Worm (Caenorhabditis elegans) whole organism, mixed stage, embryonic: Measurements from ENCODE around the gene scd-2.

Experiments
- M03D4.4 ChIP-seq: sonication (generic microtip); optimal IDR thresholded peaks from 2 replicates; lab custom pipeline; 2017; ENCODE audit warnings: mild to moderate bottlenecking, missing genetic modification characterization, missing compliant biosample characterization
- lin-13 ChIP-seq: fragments of 150-350 bp; optimal IDR thresholded peaks from 2 replicates; lab custom pipeline; 2014; ENCODE audit warnings: missing biosample characterization, missing genetic modification characterization
- lin-32 ChIP-seq: fragments of 200-800 bp; sonication (Bioruptor generic); optimal IDR thresholded peaks from 2 replicates; lab custom pipeline; 2018; ENCODE audit warnings: mild to moderate bottlenecking, missing genetic modification characterization, missing compliant biosample characterization
- mep-1 ChIP-seq: fragments of 150-350 bp; optimal IDR thresholded peaks from 2 replicates; lab custom pipeline; 2017; ENCODE audit warnings: missing biosample characterization, missing genetic modification reagents, missing genetic modification characterization, inconsistent platforms
- nhr-76 ChIP-seq: sonication (generic microtip); optimal IDR thresholded peaks from 2 replicates; lab custom pipeline; 2017; ENCODE audit warnings: missing biosample characterization, missing genetic modification characterization
- pha-4 ChIP-seq: fragments of 150-350 bp; optimal IDR thresholded peaks from 2 replicates; lab custom pipeline; 2018; ENCODE audit warnings: missing biosample characterization, missing genetic modification reagents, missing genetic modification characterization
- snpc-4 ChIP-seq: fragments of 150-350 bp; optimal IDR thresholded peaks from 2 replicates; lab custom pipeline; 2014; ENCODE audit warnings: missing biosample characterization, missing genetic modification characterization
- unc-62 ChIP-seq: fragments of 150-350 bp; optimal IDR thresholded peaks from 2 replicates; lab custom pipeline; 2014; ENCODE audit warnings: missing biosample characterization, missing genetic modification reagents, missing genetic modification characterization
- ztf-11 ChIP-seq: fragments of 150-350 bp; optimal IDR thresholded peaks from 2 replicates; lab custom pipeline; 2014; ENCODE audit warnings: missing biosample characterization, missing genetic modification characterization

DNA sequence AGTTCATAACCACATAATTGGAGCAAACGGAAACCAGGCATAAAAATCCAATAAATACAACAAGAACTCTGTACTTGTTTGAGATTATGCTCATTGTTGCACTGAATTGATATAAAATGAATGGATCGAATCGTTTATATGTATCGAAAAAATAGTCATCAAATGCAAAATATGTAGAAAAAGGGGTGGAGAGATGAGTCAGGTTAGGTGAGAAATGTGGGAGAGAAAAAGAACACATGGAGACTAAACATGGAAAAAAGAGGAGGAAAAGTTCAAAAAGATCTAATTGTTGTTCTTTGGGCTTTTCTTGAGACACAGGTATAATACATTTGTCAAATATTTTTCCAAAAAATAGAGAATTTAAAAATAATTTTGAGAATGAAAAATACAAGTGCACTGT is 55.4 kb downstream of the scd-2 start, which contains the start of gene K11G9.5:
- TF ChIP-seq snpc-4 (tag; lab: Kevin White, UChicago) (no peak), unc-62 (GFP tag; lab: Kevin White, UChicago) (no peak), ztf-11 (tag; lab: Kevin White, UChicago) (no peak), lin-13 (tag; lab: Kevin White, UChicago) (no peak), nhr-76 (tag; lab: Kevin White, UChicago) (no peak), lin-32 (no peak), M03D4.4 (tag; lab: Kevin White, UChicago) (no peak), mep-1 (tag; lab: Kevin White, UChicago) (no peak), pha-4 (tag; lab: Kevin White, UChicago) (no peak)
